Worm (Caenorhabditis elegans) whole organism, L4 larva: ENCODE data around the gene tyra-3.

Source experiments
- R02D3.7 ChIP-seq: fragments of 150-350 bp; sonication (generic microtip); optimal IDR thresholded peaks from 3 replicates; lab custom pipeline; 2014; ENCODE audit warnings: missing biosample characterization, missing genetic modification characterization
- ama-1 ChIP-seq: fragments of 150-350 bp; optimal IDR thresholded peaks from 2 replicates; lab custom pipeline; 2014; ENCODE audit warnings: inconsistent platforms, mixed read lengths
- daf-12 ChIP-seq: fragments of 150-350 bp; optimal IDR thresholded peaks from 2 replicates; lab custom pipeline; 2014; ENCODE audit warnings: missing biosample characterization, missing genetic modification reagents, missing genetic modification characterization
- daf-19 ChIP-seq: fragments of 200-800 bp; sonication (Bioruptor generic); conservative IDR thresholded peaks from 2 replicates; pipeline ENCODE4 v1.3.6; 2022; ENCODE audit warnings: missing genetic modification characterization, missing compliant biosample characterization
- lin-15B ChIP-seq: fragments of 150-350 bp; sonication (generic microtip); optimal IDR thresholded peaks from 3 replicates; lab custom pipeline; 2014; ENCODE audit warnings: missing biosample characterization, missing genetic modification characterization
- lsy-2 ChIP-seq, 2 experiments: fragments of 150-350 bp in 1 of 2; sonication (generic microtip) in 1 of 2; optimal IDR thresholded peaks; 2 replicates each; lab custom pipeline; 2014 to 2017; ENCODE audit warnings: missing biosample characterization in 2 of 2, missing genetic modification characterization in 2 of 2
- nhr-11 ChIP-seq: fragments of 150-350 bp; optimal IDR thresholded peaks from 2 replicates; lab custom pipeline; 2014; ENCODE audit warnings: missing biosample characterization, missing genetic modification characterization
- nhr-25 ChIP-seq: sonication (generic microtip); optimal IDR thresholded peaks from 2 replicates; lab custom pipeline; 2017; ENCODE audit warnings: missing genetic modification characterization, mild to moderate bottlenecking, missing compliant biosample characterization, antibody characterized with exemption, moderate library complexity, borderline replicate concordance; ENCODE audit not compliant: insufficient read depth
- nhr-28 ChIP-seq: fragments of 150-350 bp; optimal IDR thresholded peaks from 2 replicates; lab custom pipeline; 2014; ENCODE audit warnings: missing biosample characterization, missing genetic modification characterization
- nhr-6 ChIP-seq: fragments of 150-350 bp; optimal IDR thresholded peaks from 2 replicates; lab custom pipeline; 2014; ENCODE audit warnings: missing biosample characterization, missing genetic modification characterization
- snpc-4 ChIP-seq: fragments of 150-350 bp; optimal IDR thresholded peaks from 2 replicates; lab custom pipeline; 2014; ENCODE audit warnings: missing biosample characterization, missing genetic modification characterization
- unc-130 ChIP-seq: sonication (generic microtip); optimal IDR thresholded peaks from 2 replicates; lab custom pipeline; 2016; ENCODE audit warnings: missing genetic modification reagents, missing genetic modification characterization, missing compliant biosample characterization
- unc-62 ChIP-seq, 3 experiments: fragments of 150-350 bp in 1 of 3; sonication (generic microtip); optimal IDR thresholded peaks in 2 of 3; peaks in 1 of 3; 1 replicate in 1 of 3; 2 replicates in 2 of 3; lab custom pipeline; 2014 to 2017; ENCODE audit warnings: missing biosample characterization in 3 of 3, missing genetic modification characterization in 3 of 3, missing genetic modification reagents in 3 of 3, missing genotype in 1 of 3

DNA sequence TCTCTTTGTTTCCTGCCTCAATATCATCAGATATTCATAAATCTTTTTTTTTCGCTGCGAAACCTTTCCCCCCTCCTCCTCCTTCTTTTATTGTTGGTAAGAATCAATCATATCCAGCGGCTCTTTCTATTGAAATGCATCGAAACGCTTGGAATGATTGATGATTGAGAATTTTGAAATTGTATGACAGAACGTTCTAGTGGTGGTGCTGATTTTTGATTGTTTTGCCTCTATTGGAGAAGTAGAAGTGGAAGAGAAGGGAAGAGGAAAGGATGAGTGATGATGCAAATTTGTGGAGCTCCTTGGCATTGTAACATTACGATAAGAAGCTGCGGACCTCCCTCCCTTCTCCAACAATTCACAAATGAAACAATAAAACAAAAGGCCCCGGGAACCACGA is 17.7 kb downstream of the tyra-3 start:
- no peak for TF ChIP-seq nhr-25
- TF ChIP-seq snpc-4 (tag; lab: Kevin White, UChicago) = no peak
- TF ChIP-seq nhr-6 (tag; lab: Kevin White, UChicago) = no peak
- no peak for TF ChIP-seq ama-1 (lab: Kevin White, UChicago)
- TF ChIP-seq nhr-11 (tag; lab: Kevin White, UChicago) = no peak
- no peak for TF ChIP-seq nhr-28 (tag; lab: Kevin White, UChicago)
- TF ChIP-seq lsy-2 (tag; optimal IDR thresholded peaks at IDR 0.05; lab: Kevin White, UChicago) = no peak
- no peak for TF ChIP-seq unc-62 (GFP tag; optimal IDR thresholded peaks at IDR 0.05 in 1 of 2; lab: Kevin White, UChicago)
- no peak for TF ChIP-seq unc-62 (tag; optimal IDR thresholded peaks at IDR 0.05; lab: Kevin White, UChicago)
- TF ChIP-seq R02D3.7 (tag; lab: Kevin White, UChicago) = no peak
- no peak for TF ChIP-seq lin-15B (tag; lab: Kevin White, UChicago)
- no peak for TF ChIP-seq daf-12 (tag; lab: Kevin White, UChicago)
- TF ChIP-seq daf-19 (GFP tag; lab: Robert Waterston, UW) = no peak
- TF ChIP-seq unc-130 (GFP tag; lab: Kevin White, UChicago) = no peak
